Fruit fly (Drosophila melanogaster) whole organism, adult: ENCODE results near the gene CG43680.

Experiments
- CG5204 ChIP-seq: fragments of 200-800 bp; sonication (Bioruptor generic); optimal IDR thresholded peaks from 2 replicates; lab custom pipeline; 2016; ENCODE audit warnings: missing biosample characterization, missing genetic modification characterization
- Mnt ChIP-seq: fragments of 200-800 bp; sonication (Bioruptor generic); optimal IDR thresholded peaks from 2 replicates; lab custom pipeline; 2016; ENCODE audit warnings: missing biosample characterization, mild to moderate bottlenecking, missing genetic modification characterization
- kay ChIP-seq: fragments of 200-800 bp; sonication (Bioruptor generic); peaks from one replicate; lab custom pipeline; 2016; ENCODE audit warnings: missing biosample characterization, missing genetic modification characterization, borderline replicate concordance

dm6 chr3L:15005085-15005484, 48.1 kb downstream of the CG43680 start:
- no peak for TF ChIP-seq CG5204 (GFP tag; lab: Kevin White, UChicago)
- TF ChIP-seq Mnt (GFP tag; lab: Kevin White, UChicago) = no peak
- no peak for TF ChIP-seq kay
